Worm (Caenorhabditis elegans) whole organism, L3 larva: Measurements from ENCODE around the gene F54F2.6.

Experiments used
- ceh-16 ChIP-seq: sonication (generic microtip); optimal IDR thresholded peaks from 2 replicates; lab custom pipeline; 2017; ENCODE audit warnings: missing biosample characterization, missing genetic modification characterization
- egl-27 ChIP-seq: sonication (generic microtip); optimal IDR thresholded peaks from 4 replicates; lab custom pipeline; 2017; ENCODE audit warnings: missing biosample characterization, missing genetic modification reagents, missing genetic modification characterization
- egl-5 ChIP-seq: fragments of 150-350 bp; optimal IDR thresholded peaks from 2 replicates; lab custom pipeline; 2017; ENCODE audit warnings: missing biosample characterization, missing genetic modification reagents, missing genetic modification characterization, inconsistent platforms
- fos-1 ChIP-seq: fragments of 150-350 bp; optimal IDR thresholded peaks from 2 replicates; lab custom pipeline; 2014; ENCODE audit warnings: missing biosample characterization, missing genetic modification characterization
- lin-15B ChIP-seq: fragments of 150-350 bp; optimal IDR thresholded peaks from 2 replicates; lab custom pipeline; 2014; ENCODE audit warnings: missing biosample characterization, missing genetic modification characterization
- mdl-1 ChIP-seq: fragments of 150-350 bp; optimal IDR thresholded peaks from 2 replicates; lab custom pipeline; 2014; ENCODE audit warnings: missing biosample characterization, missing genetic modification characterization
- nhr-11 ChIP-seq: fragments of 150-350 bp; optimal IDR thresholded peaks from 2 replicates; lab custom pipeline; 2014; ENCODE audit warnings: missing biosample characterization, missing genetic modification characterization
- nhr-12 ChIP-seq: fragments of 150-350 bp; optimal IDR thresholded peaks from 2 replicates; lab custom pipeline; 2014; ENCODE audit warnings: missing biosample characterization, missing genetic modification characterization
- nhr-28 ChIP-seq: fragments of 150-350 bp; optimal IDR thresholded peaks from 2 replicates; lab custom pipeline; 2014; ENCODE audit warnings: missing biosample characterization, missing genetic modification characterization
- nhr-76 ChIP-seq: fragments of 150-350 bp; sonication (generic microtip); optimal IDR thresholded peaks from 5 replicates; lab custom pipeline; 2014; ENCODE audit warnings: missing biosample characterization, missing genetic modification characterization
- nhr-77 ChIP-seq: fragments of 150-350 bp; optimal IDR thresholded peaks from 2 replicates; lab custom pipeline; 2014; ENCODE audit warnings: missing biosample characterization, missing genetic modification characterization
- pqm-1 ChIP-seq: fragments of 150-350 bp; optimal IDR thresholded peaks from 2 replicates; lab custom pipeline; 2017; ENCODE audit warnings: missing biosample characterization, missing genetic modification characterization, inconsistent platforms
- zag-1 ChIP-seq: fragments of 150-350 bp; optimal IDR thresholded peaks from 2 replicates; lab custom pipeline; 2014; ENCODE audit warnings: missing biosample characterization, missing genetic modification characterization

DNA sequence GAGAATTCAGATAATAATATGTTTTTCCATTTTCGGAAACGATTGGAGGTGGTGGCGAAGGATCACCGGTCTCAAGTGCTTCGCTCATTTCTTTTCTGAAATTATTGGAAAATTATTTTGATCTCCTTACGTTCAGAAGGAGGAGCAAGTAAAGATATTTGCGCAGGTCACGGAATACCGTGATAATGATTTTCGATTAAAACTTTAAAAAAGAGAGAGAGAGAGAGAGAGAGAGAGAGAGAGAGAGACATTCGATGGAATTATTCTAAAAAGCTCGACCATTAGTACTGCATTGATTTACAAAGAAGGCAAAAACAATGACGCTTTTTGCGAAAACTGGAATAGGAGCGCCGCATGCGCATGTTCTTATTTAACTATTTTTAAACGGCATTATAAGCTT lies 8.2 kb downstream of the F54F2.6 start, which contains the start of gene ztf-1:
- TF ChIP-seq zag-1 (tag; lab: Kevin White, UChicago) (no peak), nhr-12 (tag; lab: Kevin White, UChicago) (no peak), pqm-1 (tag; lab: Kevin White, UChicago) (no peak), fos-1 (tag; lab: Kevin White, UChicago) (no peak), lin-15B (no peak), egl-27 (tag; lab: Kevin White, UChicago) (no peak), mdl-1 (tag; lab: Kevin White, UChicago) (no peak), nhr-76 (tag; lab: Kevin White, UChicago) (no peak), egl-5 (no peak), nhr-77 (no peak), nhr-11 (tag; lab: Kevin White, UChicago) (no peak), ceh-16 (tag; lab: Kevin White, UChicago) (no peak), nhr-28 (tag; lab: Kevin White, UChicago) (no peak)
